Fruit fly (Drosophila melanogaster) whole organism, adult: Measurements from ENCODE around the gene mal.

Source experiments
- CG11617 ChIP-seq: fragments of 200-800 bp; sonication (Bioruptor generic); optimal IDR thresholded peaks from 2 replicates; lab custom pipeline; 2017; ENCODE audit warnings: mild to moderate bottlenecking, missing biosample characterization, missing genetic modification reagents, missing genetic modification characterization
- CG12768 ChIP-seq: fragments of 200-800 bp; sonication (Bioruptor generic); optimal IDR thresholded peaks from 2 replicates; lab custom pipeline; 2017; ENCODE audit warnings: missing biosample characterization, missing genetic modification characterization, mild to moderate bottlenecking, moderate library complexity, missing genetic modification reagents
- CG14711 ChIP-seq: fragments of 200-800 bp; sonication (Bioruptor generic); optimal IDR thresholded peaks from 2 replicates; lab custom pipeline; 2018; ENCODE audit warnings: missing biosample characterization, mild to moderate bottlenecking, missing genetic modification characterization, moderate library complexity
- CG1620 ChIP-seq: fragments of 200-800 bp; sonication (Bioruptor generic); optimal IDR thresholded peaks from 2 replicates; lab custom pipeline; 2016; ENCODE audit warnings: missing biosample characterization, missing genetic modification characterization
- CG33017 ChIP-seq: fragments of 200-800 bp; sonication (Bioruptor generic); optimal IDR thresholded peaks from 2 replicates; lab custom pipeline; 2018; ENCODE audit warnings: missing biosample characterization, mild to moderate bottlenecking, missing genetic modification characterization, moderate library complexity
- CG5204 ChIP-seq: fragments of 200-800 bp; sonication (Bioruptor generic); optimal IDR thresholded peaks from 2 replicates; lab custom pipeline; 2016; ENCODE audit warnings: missing biosample characterization, missing genetic modification characterization
- CG7045 ChIP-seq: fragments of 200-800 bp; sonication (Bioruptor generic); optimal IDR thresholded peaks from 2 replicates; lab custom pipeline; 2017; ENCODE audit warnings: missing biosample characterization, mild to moderate bottlenecking, missing genetic modification characterization
- CG7101 ChIP-seq: fragments of 200-800 bp; sonication (Bioruptor generic); optimal IDR thresholded peaks from 2 replicates; lab custom pipeline; 2018; ENCODE audit warnings: missing biosample characterization, mild to moderate bottlenecking, missing genetic modification characterization, moderate library complexity
- Clk ChIP-seq: fragments of 200-800 bp; sonication (Bioruptor generic); optimal IDR thresholded peaks from 2 replicates; lab custom pipeline; 2017; ENCODE audit warnings: missing biosample characterization, missing genetic modification characterization
- Crg-1 ChIP-seq: fragments of 200-800 bp; sonication (Bioruptor generic); optimal IDR thresholded peaks from 2 replicates; lab custom pipeline; 2016; ENCODE audit warnings: missing biosample characterization, missing genetic modification characterization
- Hr96 ChIP-seq: fragments of 200-800 bp; sonication (Bioruptor generic); optimal IDR thresholded peaks from 2 replicates; lab custom pipeline; 2016; ENCODE audit warnings: missing biosample characterization, missing genetic modification characterization
- Mnt ChIP-seq: fragments of 200-800 bp; sonication (Bioruptor generic); optimal IDR thresholded peaks from 2 replicates; lab custom pipeline; 2016; ENCODE audit warnings: missing biosample characterization, mild to moderate bottlenecking, missing genetic modification characterization
- bab1 ChIP-seq: fragments of 200-800 bp; sonication (Bioruptor generic); optimal IDR thresholded peaks from 3 replicates; lab custom pipeline; 2019; ENCODE audit warnings: missing biosample characterization, mild to moderate bottlenecking, missing genetic modification characterization, moderate library complexity
- cic ChIP-seq: fragments of 200-800 bp; sonication (Bioruptor generic); optimal IDR thresholded peaks from 2 replicates; lab custom pipeline; 2017; ENCODE audit warnings: missing biosample characterization, mild to moderate bottlenecking, missing genetic modification characterization, moderate library complexity
- cnc ChIP-seq, 2 experiments: fragments of >200 bp; optimal IDR thresholded peaks; 2 replicates each; lab custom pipeline; 2017
- kay ChIP-seq: fragments of 200-800 bp; sonication (Bioruptor generic); peaks from one replicate; lab custom pipeline; 2016; ENCODE audit warnings: missing biosample characterization, missing genetic modification characterization, borderline replicate concordance
- ovo ChIP-seq: fragments of 200-800 bp; sonication (Bioruptor generic); optimal IDR thresholded peaks from 2 replicates; lab custom pipeline; 2016; ENCODE audit warnings: missing biosample characterization, missing genetic modification characterization
- pad ChIP-seq: fragments of 200-800 bp; sonication (Bioruptor generic); optimal IDR thresholded peaks from 3 replicates; lab custom pipeline; 2017; ENCODE audit warnings: missing biosample characterization, missing genetic modification characterization, mild to moderate bottlenecking, moderate library complexity, missing genetic modification reagents
- tj ChIP-seq: fragments of 200-800 bp; sonication (Bioruptor generic); optimal IDR thresholded peaks from 3 replicates; lab custom pipeline; 2017; ENCODE audit warnings: missing biosample characterization, mild to moderate bottlenecking, missing genetic modification characterization, moderate library complexity
- toe ChIP-seq: fragments of 200-800 bp; sonication (Bioruptor generic); optimal IDR thresholded peaks from 2 replicates; lab custom pipeline; 2016; ENCODE audit warnings: missing biosample characterization, missing genetic modification characterization

The mal gene

DNA sequence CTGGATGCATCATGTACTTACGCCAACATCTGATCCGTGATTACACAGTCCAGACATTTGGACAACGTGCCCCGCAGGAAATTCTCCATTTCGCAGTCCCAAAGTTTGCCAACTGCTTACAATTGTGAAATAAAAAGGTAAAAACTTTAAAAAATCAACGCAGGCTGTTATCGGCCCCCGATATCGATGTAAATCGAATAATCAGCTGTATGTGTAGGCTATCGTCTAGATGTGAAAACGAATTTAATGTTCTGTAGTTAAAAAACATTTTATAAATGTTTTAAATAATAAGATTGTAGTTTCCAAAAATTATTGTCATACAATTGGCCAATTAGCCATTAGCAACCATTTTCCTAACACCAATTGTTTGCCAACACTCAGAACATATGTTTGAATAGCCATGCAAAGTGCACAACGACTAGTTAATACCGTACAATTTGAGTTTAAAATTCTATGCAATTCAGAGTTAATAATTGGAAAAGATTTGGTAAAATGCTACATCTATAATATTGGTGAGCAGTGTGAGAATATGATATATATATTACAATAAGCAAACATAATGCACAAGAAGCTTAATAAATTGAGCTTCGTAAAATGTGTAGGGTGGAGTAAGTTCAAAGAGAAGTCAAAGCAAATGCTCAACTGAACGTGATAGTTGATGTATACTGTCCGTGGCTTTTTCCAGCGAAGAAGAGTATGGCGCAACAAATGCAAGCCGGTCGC, at the start of gene mal, which contains the start of gene CG11710:
Gene mal (plus strand): TSS at position 194 of the 723 bp plus-strand sequence.
Gene CG11710 (minus strand): TSS at position 192 of the 723 bp plus-strand sequence.
- TF ChIP-seq cnc (optimal IDR thresholded peaks at IDR 0.05; lab: Kevin White, UChicago): no peak
- peak; percentile 81 for TF ChIP-seq Hr96
- TF ChIP-seq CG1620: peak; percentile 83
- TF ChIP-seq Clk (GFP tag; lab: Kevin White, UChicago): peak; percentile 53
- peak; percentile 77 for TF ChIP-seq pad (GFP tag; lab: Kevin White, UChicago)
- peak; percentile 79 for TF ChIP-seq CG5204
- peak; percentile 39 for TF ChIP-seq cic (GFP tag; lab: Kevin White, UChicago)
- peak; percentile 82 for TF ChIP-seq CG14711 (tag; lab: Kevin White, UChicago)
- TF ChIP-seq CG11617 (GFP tag; lab: Kevin White, UChicago): peak; percentile 82
- TF ChIP-seq CG7101 (tag; lab: Kevin White, UChicago): peak; percentile 83
- peak; percentile 53 for TF ChIP-seq CG33017
- peak; percentile 82 for TF ChIP-seq CG7045 (GFP tag; lab: Kevin White, UChicago)
- peak; percentile 82 for TF ChIP-seq CG12768 (GFP tag; lab: Kevin White, UChicago)
- TF ChIP-seq bab1 (GFP tag; lab: Kevin White, UChicago): peak; percentile 90
- peak; percentile 50 for TF ChIP-seq tj (GFP tag; lab: Kevin White, UChicago)
- TF ChIP-seq Mnt (GFP tag; lab: Kevin White, UChicago): peak; percentile 68
- peak; percentile 77 for TF ChIP-seq toe (GFP tag; lab: Kevin White, UChicago)
- peak; percentile 56 for TF ChIP-seq ovo (GFP tag; lab: Kevin White, UChicago)
- TF ChIP-seq kay (GFP tag; lab: Kevin White, UChicago): no peak
- TF ChIP-seq Crg-1 (GFP tag; lab: Kevin White, UChicago): peak; percentile 24

DNA sequence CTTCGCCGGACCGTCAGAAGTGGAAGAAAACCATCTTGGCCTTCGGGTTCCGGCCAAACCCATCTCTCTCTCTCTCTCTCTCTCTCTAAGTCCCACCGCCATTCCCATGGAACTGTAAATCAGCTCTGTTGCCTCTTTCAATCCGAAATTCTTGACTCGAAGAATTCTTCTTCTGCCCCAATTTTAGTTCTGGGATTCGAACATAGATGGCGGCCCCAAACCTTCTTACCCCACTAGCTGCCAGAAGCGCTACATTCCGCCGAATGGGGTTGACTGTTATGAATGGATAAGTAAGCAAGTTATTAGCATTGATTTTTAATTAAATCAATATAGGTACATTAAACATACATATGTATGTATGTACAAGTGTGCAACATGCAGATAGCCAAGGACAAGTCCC, 43.6 kb upstream of the mal start:
- no peak for TF ChIP-seq Hr96
- TF ChIP-seq ovo (GFP tag; lab: Kevin White, UChicago): no peak
- TF ChIP-seq CG12768 (GFP tag; lab: Kevin White, UChicago): no peak
- no peak for TF ChIP-seq Clk (GFP tag; lab: Kevin White, UChicago)
- TF ChIP-seq CG14711 (tag; lab: Kevin White, UChicago): no peak
- no peak for TF ChIP-seq cic (GFP tag; lab: Kevin White, UChicago)
- no peak for TF ChIP-seq CG5204
- TF ChIP-seq CG11617 (GFP tag; lab: Kevin White, UChicago): no peak
- no peak for TF ChIP-seq CG1620
- no peak for TF ChIP-seq pad (GFP tag; lab: Kevin White, UChicago)
- TF ChIP-seq cnc (optimal IDR thresholded peaks at IDR 0.05; lab: Kevin White, UChicago): no peak
- no peak for TF ChIP-seq bab1 (GFP tag; lab: Kevin White, UChicago)
- no peak for TF ChIP-seq Crg-1 (GFP tag; lab: Kevin White, UChicago)
- TF ChIP-seq tj (GFP tag; lab: Kevin White, UChicago): no peak
- no peak for TF ChIP-seq toe (GFP tag; lab: Kevin White, UChicago)
- no peak for TF ChIP-seq Mnt (GFP tag; lab: Kevin White, UChicago)
- TF ChIP-seq CG7101 (tag; lab: Kevin White, UChicago): no peak

DNA sequence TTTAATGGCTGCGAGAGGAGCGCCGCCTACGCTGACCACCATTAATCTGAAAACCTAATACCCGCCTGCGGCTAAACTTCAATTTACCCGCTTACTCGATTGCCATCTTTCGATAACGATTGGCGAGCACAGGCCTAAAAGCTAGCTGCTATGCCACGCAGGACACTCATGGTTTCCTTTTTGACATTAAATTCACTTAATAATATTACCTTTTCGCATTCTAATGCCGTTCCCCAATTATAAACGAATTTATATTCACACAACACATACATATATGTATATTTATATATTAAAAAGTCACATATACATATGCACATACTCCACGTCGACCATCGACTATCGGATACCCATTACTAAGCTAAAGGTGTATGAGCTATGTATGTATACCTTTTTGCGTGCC, 39.8 kb upstream of the mal start:
- TF ChIP-seq bab1 (GFP tag; lab: Kevin White, UChicago) (no peak), ovo (GFP tag; lab: Kevin White, UChicago) (no peak), kay (GFP tag; lab: Kevin White, UChicago) (no peak), CG14711 (tag; lab: Kevin White, UChicago) (no peak)

DNA sequence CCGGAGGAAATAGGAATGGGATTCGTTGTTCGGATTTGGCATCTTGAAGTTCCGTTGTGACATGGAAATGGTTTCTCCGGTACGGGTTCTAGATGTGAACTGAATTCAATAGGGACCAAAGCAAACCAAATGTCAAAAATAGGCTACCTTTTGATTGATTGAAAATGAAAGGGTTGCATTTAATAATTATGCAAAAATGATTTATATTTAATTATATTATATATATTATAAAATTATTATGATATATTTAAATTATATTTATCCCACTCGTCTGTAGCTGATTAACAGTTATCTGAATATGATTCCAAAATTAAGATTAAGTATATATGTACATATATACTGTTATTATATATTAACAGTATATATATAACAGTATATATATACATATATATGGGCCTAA, 38.8 kb upstream of the mal start, which contains the start of gene jb:
Gene jb (minus strand): TSS at position 101 of the 400 bp plus-strand sequence.
- TF ChIP-seq toe (GFP tag; lab: Kevin White, UChicago) (no peak), Mnt (GFP tag; lab: Kevin White, UChicago) (no peak), CG1620 (no peak), CG7045 (GFP tag; lab: Kevin White, UChicago) (no peak), CG12768 (GFP tag; lab: Kevin White, UChicago) (no peak), CG5204 (no peak), Crg-1 (GFP tag; lab: Kevin White, UChicago) (no peak), cic (GFP tag; lab: Kevin White, UChicago) (no peak), tj (GFP tag; lab: Kevin White, UChicago) (no peak), CG7101 (tag; lab: Kevin White, UChicago) (no peak), Hr96 (no peak), kay (GFP tag; lab: Kevin White, UChicago) (no peak), CG14711 (tag; lab: Kevin White, UChicago) (no peak), CG11617 (GFP tag; lab: Kevin White, UChicago) (no peak), ovo (GFP tag; lab: Kevin White, UChicago) (no peak)

DNA sequence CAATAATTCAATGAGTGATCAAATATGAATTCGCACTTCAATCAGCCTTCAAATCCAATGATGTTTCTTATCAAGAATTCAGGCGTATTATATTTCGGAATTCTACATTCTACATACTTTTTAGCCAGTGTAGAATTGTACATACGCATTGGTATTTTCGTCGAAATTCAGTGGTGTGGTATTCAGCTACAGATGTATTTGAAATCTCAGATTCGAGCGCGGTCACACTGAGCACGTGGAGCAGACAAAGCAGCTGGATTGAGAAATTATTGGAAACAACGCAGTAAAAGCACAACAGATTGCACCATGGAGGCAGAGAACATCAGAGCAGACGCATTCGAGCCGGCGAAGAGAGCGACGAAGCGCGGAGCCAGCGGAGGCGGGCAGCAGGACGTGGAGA, 38.2 kb upstream of the mal start:
- peak; percentile 99 for TF ChIP-seq Mnt (GFP tag; lab: Kevin White, UChicago)
- TF ChIP-seq bab1 (GFP tag; lab: Kevin White, UChicago): peak; percentile 42
- TF ChIP-seq CG14711 (tag; lab: Kevin White, UChicago): no peak

DNA sequence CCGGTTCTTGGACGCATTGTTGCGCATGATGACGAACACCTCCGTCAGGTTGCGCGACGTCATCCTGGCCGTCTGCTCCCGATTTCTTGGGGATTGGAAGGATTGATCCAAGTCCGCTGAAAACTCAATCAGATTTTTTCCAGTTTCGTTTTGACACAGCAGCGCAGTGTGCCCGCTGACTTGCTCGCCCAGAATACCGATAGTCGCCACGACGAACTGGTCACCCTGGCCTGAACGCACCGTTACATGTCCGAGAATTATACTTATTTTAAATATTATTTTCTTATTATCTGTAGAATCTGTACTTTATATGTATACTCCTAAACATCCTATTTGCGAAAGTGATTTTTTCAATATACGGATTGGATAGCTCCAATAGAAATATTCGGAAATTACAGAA, 35.9 kb upstream of the mal start, which contains the start of gene Syx16:
Gene Syx16 (minus strand): TSS at position 172 of the 400 bp plus-strand sequence.
- no peak for TF ChIP-seq toe (GFP tag; lab: Kevin White, UChicago)
- no peak for TF ChIP-seq CG12768 (GFP tag; lab: Kevin White, UChicago)
- TF ChIP-seq Crg-1 (GFP tag; lab: Kevin White, UChicago): no peak
- TF ChIP-seq Hr96: no peak
- TF ChIP-seq CG33017: no peak
- no peak for TF ChIP-seq bab1 (GFP tag; lab: Kevin White, UChicago)
- no peak for TF ChIP-seq CG7101 (tag; lab: Kevin White, UChicago)
